Fruit fly (Drosophila melanogaster) whole organism, prepupa: ENCODE results near the gene CG11309.
A peak's percentile ranks its signal among the peaks of the same experiment; 100 is the strongest.

Experiments used
- Blimp-1 ChIP-seq: fragments of 200-800 bp; sonication (Bioruptor generic); optimal IDR thresholded peaks from 3 replicates; lab custom pipeline; 2017; ENCODE audit warnings: missing biosample characterization, missing genetic modification characterization, mild to moderate bottlenecking, moderate library complexity, missing genetic modification reagents
- CG10631 ChIP-seq: fragments of 200-800 bp; sonication (Bioruptor generic); optimal IDR thresholded peaks from 2 replicates; lab custom pipeline; 2016; ENCODE audit warnings: missing biosample characterization, missing genetic modification characterization
- CG10669 ChIP-seq: fragments of 200-800 bp; sonication (Bioruptor generic); optimal IDR thresholded peaks from 3 replicates; lab custom pipeline; 2018; ENCODE audit warnings: missing biosample characterization, mild to moderate bottlenecking, missing genetic modification characterization, moderate library complexity
- CG11294 ChIP-seq: fragments of 200-800 bp; sonication (Bioruptor generic); IDR thresholded peaks from 2 replicates; pipeline ENCODE4 v1.3.6; 2022; ENCODE audit warnings: missing biosample characterization, missing genetic modification characterization
- CG11902 ChIP-seq: fragments of 200-800 bp; sonication (Bioruptor generic); optimal IDR thresholded peaks from 3 replicates; lab custom pipeline; 2016; ENCODE audit warnings: missing biosample characterization, missing genetic modification characterization
- CG15336 ChIP-seq: fragments of 200-800 bp; sonication (Bioruptor generic); IDR thresholded peaks from 2 replicates; pipeline ENCODE4 v1.3.6; 2022; ENCODE audit warnings: missing biosample characterization, missing genetic modification characterization
- CG16779 ChIP-seq: fragments of 200-800 bp; sonication (Bioruptor generic); optimal IDR thresholded peaks from 3 replicates; lab custom pipeline; 2017; ENCODE audit warnings: missing biosample characterization, mild to moderate bottlenecking, missing genetic modification characterization
- CG3032 ChIP-seq: fragments of 200-800 bp; optimal IDR thresholded peaks from 2 replicates; lab custom pipeline; 2019; ENCODE audit warnings: missing biosample characterization, mild to moderate bottlenecking, missing genetic modification characterization, moderate library complexity
- CG31627 ChIP-seq: fragments of 200-800 bp; sonication (Bioruptor generic); optimal IDR thresholded peaks from 3 replicates; lab custom pipeline; 2016; ENCODE audit warnings: missing biosample characterization, missing genetic modification characterization
- CG32006 ChIP-seq: fragments of 200-800 bp; sonication (Bioruptor generic); optimal IDR thresholded peaks from 3 replicates; lab custom pipeline; 2017; ENCODE audit warnings: missing biosample characterization, mild to moderate bottlenecking, missing genetic modification characterization
- CG34406 ChIP-seq: fragments of 200-800 bp; sonication (Bioruptor generic); optimal IDR thresholded peaks from 3 replicates; lab custom pipeline; 2016; ENCODE audit warnings: missing biosample characterization, missing genetic modification characterization
- CG3919 ChIP-seq: fragments of 200-800 bp; sonication (Bioruptor generic); optimal IDR thresholded peaks from 3 replicates; lab custom pipeline; 2016; ENCODE audit warnings: missing biosample characterization, missing genetic modification characterization
- CG4318 ChIP-seq: fragments of 200-800 bp; sonication (Bioruptor generic); optimal IDR thresholded peaks from 3 replicates; lab custom pipeline; 2017; ENCODE audit warnings: missing biosample characterization, mild to moderate bottlenecking, missing genetic modification characterization
- CG6163 ChIP-seq: fragments of 200-800 bp; sonication (Bioruptor generic); IDR thresholded peaks from 3 replicates; pipeline ENCODE4 v1.3.6; 2022; ENCODE audit warnings: missing biosample characterization, missing genetic modification characterization
- CG6792 ChIP-seq: fragments of 200-800 bp; sonication (Bioruptor generic); optimal IDR thresholded peaks from 3 replicates; lab custom pipeline; 2016; ENCODE audit warnings: missing biosample characterization, missing genetic modification characterization
- CG6808 ChIP-seq: fragments of 200-800 bp; sonication (Bioruptor generic); optimal IDR thresholded peaks from 3 replicates; lab custom pipeline; 2017; ENCODE audit warnings: missing biosample characterization, missing genetic modification characterization, mild to moderate bottlenecking, moderate library complexity, missing genetic modification reagents
- CG7368 ChIP-seq: fragments of 200-800 bp; sonication (Bioruptor generic); optimal IDR thresholded peaks from 3 replicates; lab custom pipeline; 2016; ENCODE audit warnings: missing biosample characterization, missing genetic modification characterization
- CG8319 ChIP-seq: fragments of 200-800 bp; sonication (Bioruptor generic); optimal IDR thresholded peaks from 3 replicates; lab custom pipeline; 2016; ENCODE audit warnings: missing biosample characterization, missing genetic modification characterization
- CG8632 ChIP-seq: fragments of 200-800 bp; sonication (Bioruptor generic); optimal IDR thresholded peaks from 3 replicates; lab custom pipeline; 2016; ENCODE audit warnings: missing biosample characterization, missing genetic modification characterization
- CG9139 ChIP-seq: fragments of 200-800 bp; sonication (Bioruptor generic); optimal IDR thresholded peaks from 3 replicates; lab custom pipeline; 2017; ENCODE audit warnings: missing biosample characterization, mild to moderate bottlenecking, missing genetic modification characterization
- Eip75B ChIP-seq: fragments of 200-800 bp; sonication (Bioruptor generic); optimal IDR thresholded peaks from 3 replicates; lab custom pipeline; 2016; ENCODE audit warnings: missing biosample characterization, missing genetic modification characterization
- Eip78C ChIP-seq: fragments of 200-800 bp; sonication (Bioruptor generic); peaks from one replicate; lab custom pipeline; 2016; ENCODE audit warnings: missing biosample characterization, missing genetic modification characterization
- Eip93F ChIP-seq: fragments of 200-800 bp; sonication (Bioruptor generic); optimal IDR thresholded peaks from 2 replicates; lab custom pipeline; 2016; ENCODE audit warnings: missing biosample characterization, mild to moderate bottlenecking, missing genetic modification characterization
- Ets21C ChIP-seq: fragments of 200-800 bp; sonication (Bioruptor generic); optimal IDR thresholded peaks from 3 replicates; lab custom pipeline; 2016; ENCODE audit warnings: missing biosample characterization, missing genetic modification characterization
- Ets96B ChIP-seq: fragments of 200-800 bp; optimal IDR thresholded peaks from 2 replicates; lab custom pipeline; 2019; ENCODE audit warnings: missing biosample characterization, mild to moderate bottlenecking, missing genetic modification characterization, moderate library complexity
- Gug ChIP-seq: fragments of 200-800 bp; sonication (Bioruptor generic); IDR thresholded peaks from 2 replicates; pipeline ENCODE4 v1.3.6; 2022; ENCODE audit warnings: missing biosample characterization, missing genetic modification characterization
- Hr38 ChIP-seq: sonication (Bioruptor generic); optimal IDR thresholded peaks from 2 replicates; lab custom pipeline; 2016; ENCODE audit warnings: missing biosample characterization, missing genetic modification characterization
- Hr39 ChIP-seq: fragments of 200-800 bp; sonication (Bioruptor generic); optimal IDR thresholded peaks from 2 replicates; lab custom pipeline; 2016; ENCODE audit warnings: missing biosample characterization, missing genetic modification characterization
- Hr4 ChIP-seq: fragments of 200-800 bp; sonication (Bioruptor generic); optimal IDR thresholded peaks from 3 replicates; lab custom pipeline; 2016; ENCODE audit warnings: missing biosample characterization, missing genetic modification characterization
- Lpt ChIP-seq: fragments of 200-800 bp; sonication (Bioruptor generic); optimal IDR thresholded peaks from 3 replicates; lab custom pipeline; 2016; ENCODE audit warnings: missing biosample characterization, missing genetic modification characterization
- Smox ChIP-seq: fragments of 200-800 bp; sonication (Bioruptor generic); optimal IDR thresholded peaks from 3 replicates; lab custom pipeline; 2016; ENCODE audit warnings: missing biosample characterization, missing genetic modification characterization
- Sox102F ChIP-seq: fragments of 200-800 bp; sonication (Bioruptor generic); optimal IDR thresholded peaks from 2 replicates; lab custom pipeline; 2016; ENCODE audit warnings: missing biosample characterization, mild to moderate bottlenecking, missing genetic modification characterization
- Sox14 ChIP-seq: fragments of 200-800 bp; sonication (Bioruptor generic); optimal IDR thresholded peaks from 3 replicates; lab custom pipeline; 2016; ENCODE audit warnings: missing biosample characterization, missing genetic modification characterization
- achi ChIP-seq: fragments of 200-800 bp; sonication (Bioruptor generic); optimal IDR thresholded peaks from 3 replicates; lab custom pipeline; 2016; ENCODE audit warnings: missing biosample characterization, missing genetic modification characterization
- acj6 ChIP-seq: fragments of 200-800 bp; sonication (Bioruptor generic); optimal IDR thresholded peaks from 3 replicates; lab custom pipeline; 2016; ENCODE audit warnings: missing biosample characterization, missing genetic modification characterization
- dsx ChIP-seq: fragments of 200-800 bp; optimal IDR thresholded peaks from 3 replicates; lab custom pipeline; 2019; ENCODE audit warnings: missing biosample characterization, mild to moderate bottlenecking, missing genetic modification characterization, moderate library complexity; ENCODE audit not compliant: poor library complexity, severe bottlenecking
- eg ChIP-seq: fragments of 200-800 bp; sonication (Bioruptor generic); IDR thresholded peaks from 3 replicates; pipeline ENCODE4 v1.3.6; 2022; ENCODE audit warnings: missing biosample characterization, missing genetic modification characterization
- esn ChIP-seq: fragments of 200-800 bp; sonication (Bioruptor generic); optimal IDR thresholded peaks from 2 replicates; lab custom pipeline; 2016; ENCODE audit warnings: missing biosample characterization, mild to moderate bottlenecking, missing genetic modification characterization, moderate library complexity
- fd59A ChIP-seq: fragments of 200-800 bp; sonication (Bioruptor generic); optimal IDR thresholded peaks from 2 replicates; lab custom pipeline; 2017; ENCODE audit warnings: missing biosample characterization, mild to moderate bottlenecking, missing genetic modification characterization, missing genetic modification reagents
- fkh ChIP-seq: fragments of 200-800 bp; sonication (Bioruptor generic); optimal IDR thresholded peaks from 3 replicates; lab custom pipeline; 2017; ENCODE audit warnings: missing biosample characterization, mild to moderate bottlenecking, missing genetic modification characterization, moderate library complexity
- lz ChIP-seq: fragments of 200-800 bp; sonication (Bioruptor generic); optimal IDR thresholded peaks from 3 replicates; lab custom pipeline; 2016; ENCODE audit warnings: missing biosample characterization, missing genetic modification characterization
- net ChIP-seq: fragments of 200-800 bp; sonication (Bioruptor generic); optimal IDR thresholded peaks from 3 replicates; lab custom pipeline; 2016; ENCODE audit warnings: missing biosample characterization, missing genetic modification characterization
- pdm3 ChIP-seq: fragments of 200-800 bp; sonication (Bioruptor generic); optimal IDR thresholded peaks from 3 replicates; lab custom pipeline; 2016; ENCODE audit warnings: missing biosample characterization, missing genetic modification characterization
- salr ChIP-seq, 2 experiments: fragments of 200-800 bp; sonication (Bioruptor generic); optimal IDR thresholded peaks; 3 replicates each; lab custom pipeline; 2016 to 2018; ENCODE audit warnings: missing biosample characterization in 2 of 2, missing genetic modification characterization in 2 of 2, mild to moderate bottlenecking in 1 of 2
- spab ChIP-seq: fragments of 200-800 bp; sonication (Bioruptor generic); optimal IDR thresholded peaks from 2 replicates; lab custom pipeline; 2017; ENCODE audit warnings: missing biosample characterization, mild to moderate bottlenecking, missing genetic modification characterization, missing genetic modification reagents
- svp ChIP-seq: fragments of 200-800 bp; sonication (Bioruptor generic); peaks from one replicate; lab custom pipeline; 2016; ENCODE audit warnings: missing biosample characterization, missing genetic modification characterization
- topi ChIP-seq: fragments of 200-800 bp; sonication (Bioruptor generic); optimal IDR thresholded peaks from 3 replicates; lab custom pipeline; 2016; ENCODE audit warnings: missing biosample characterization, missing genetic modification characterization

The CG11309 gene

DNA sequence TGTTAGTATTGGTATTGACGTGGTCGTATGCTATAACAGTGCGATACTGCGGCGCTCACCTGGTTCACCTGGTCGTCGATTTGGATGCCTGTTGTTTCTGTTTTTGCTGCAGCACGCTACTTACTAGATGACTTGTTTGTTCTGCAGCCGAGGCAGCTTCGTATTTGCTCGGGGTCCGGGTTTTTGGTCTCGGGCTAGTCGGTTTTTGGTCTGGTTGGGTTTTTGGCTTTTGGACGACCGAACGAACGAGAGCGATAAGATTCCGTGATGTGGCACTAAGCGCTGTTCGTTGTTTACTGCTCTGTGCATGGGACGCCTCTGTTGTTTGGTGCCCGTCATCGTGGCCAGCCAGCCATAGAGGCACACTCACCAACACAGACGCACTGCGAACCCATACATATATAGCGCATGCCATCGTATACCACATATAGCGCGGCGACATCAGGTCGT lies 44.5 kb upstream of the CG11309 start, which contains the start of gene ebd2 (continued):
- TF ChIP-seq CG32006 (GFP tag; lab: Kevin White, UChicago) (no peak), fd59A (no peak), CG6808 (GFP tag; lab: Kevin White, UChicago) (no peak), CG10631 (GFP tag; lab: Kevin White, UChicago) (no peak), fkh (GFP tag; lab: Kevin White, UChicago) (peak; percentile 91), CG7368 (GFP tag; lab: Kevin White, UChicago) (peak; percentile 12), Ets96B (tag; lab: Kevin White, UChicago) (no peak), CG8632 (GFP tag; lab: Kevin White, UChicago) (no peak), CG8319 (no peak), Ets21C (GFP tag; lab: Kevin White, UChicago) (no peak), lz (GFP tag; lab: Kevin White, UChicago) (no peak), Eip75B (no peak), CG3032 (tag; lab: Kevin White, UChicago) (no peak), CG10669 (no peak)

DNA sequence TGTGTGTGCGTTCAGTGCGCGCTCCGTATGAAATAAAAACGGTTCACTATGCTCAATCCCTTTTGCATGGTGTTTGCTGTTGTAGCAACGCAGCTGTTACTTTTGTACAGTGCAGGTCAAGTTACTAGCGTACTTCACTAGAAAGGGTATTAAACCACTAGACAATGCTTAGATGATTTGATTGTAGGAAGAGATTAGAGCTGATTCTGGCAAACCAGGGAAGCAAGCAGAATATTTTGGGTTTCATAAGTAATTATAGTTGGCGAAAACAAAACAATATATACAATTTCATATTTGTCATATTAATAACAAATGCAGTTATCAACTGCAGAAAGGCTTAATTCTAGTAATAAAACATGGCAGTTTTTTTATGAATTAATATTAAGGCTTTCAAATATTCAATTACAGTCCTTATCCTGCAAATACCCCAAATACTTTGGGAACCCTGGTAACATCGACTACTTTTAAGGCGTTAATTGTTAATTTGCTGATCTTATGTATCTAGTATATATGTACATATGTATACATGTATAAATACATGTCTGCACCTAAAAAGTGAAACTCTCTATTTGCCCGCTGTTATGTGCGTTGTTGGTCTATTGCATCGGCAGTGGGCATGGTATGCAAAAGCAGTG lies 42.9 kb upstream of the CG11309 start:
- TF ChIP-seq Gug (GFP tag; lab: Robert Waterston, UW) = peak; percentile 48
- TF ChIP-seq CG8319 = peak; percentile 55
- no peak for TF ChIP-seq Hr38 (GFP tag; lab: Kevin White, UChicago)
- TF ChIP-seq CG34406 (GFP tag; lab: Kevin White, UChicago) = peak; percentile 44
- TF ChIP-seq Hr39 = peak; percentile 67
- no peak for TF ChIP-seq dsx (GFP tag; lab: Kevin White, UChicago)
- TF ChIP-seq Eip78C (GFP tag; lab: Kevin White, UChicago) = peak; percentile 92
- peak; percentile 83 for TF ChIP-seq Hr4 (GFP tag; lab: Kevin White, UChicago)
- TF ChIP-seq svp (GFP tag; lab: Kevin White, UChicago) = peak; percentile 82
- peak; percentile 69 for TF ChIP-seq CG10669
- peak; percentile 67 for TF ChIP-seq pdm3 (GFP tag; lab: Kevin White, UChicago)
- TF ChIP-seq net (GFP tag; lab: Kevin White, UChicago) = peak; percentile 61
- peak; percentile 40 for TF ChIP-seq Ets96B (tag; lab: Kevin White, UChicago)
- peak; percentile 65 for TF ChIP-seq fd59A
- no peak for TF ChIP-seq CG16779 (tag; lab: Kevin White, UChicago)
- peak; percentile 86 for TF ChIP-seq CG32006 (GFP tag; lab: Kevin White, UChicago)
- no peak; the same call in 2 of the 3 replicates for TF ChIP-seq eg (GFP tag; lab: Robert Waterston, UW)
- TF ChIP-seq Ets21C (GFP tag; lab: Kevin White, UChicago) = peak; percentile 5
- TF ChIP-seq CG6163 (GFP tag; lab: Robert Waterston, UW) = peak; percentile 52; the same call in 2 of the 3 replicates
- TF ChIP-seq salr (GFP tag; optimal IDR thresholded peaks at IDR 0.05; lab: Kevin White, UChicago) = peak; percentile 49 to 83
- peak; percentile 56 for TF ChIP-seq Smox (GFP tag; lab: Kevin White, UChicago)
- no peak for TF ChIP-seq CG9139 (GFP tag; lab: Kevin White, UChicago)
- TF ChIP-seq CG4318 = peak; percentile 74
- TF ChIP-seq fkh (GFP tag; lab: Kevin White, UChicago) = no peak
- peak; percentile 37 for TF ChIP-seq CG6808 (GFP tag; lab: Kevin White, UChicago)
- peak; percentile 69 for TF ChIP-seq CG3919 (GFP tag; lab: Kevin White, UChicago)
- TF ChIP-seq CG11294 = peak; percentile 43; the same call in 1 of the 2 replicates
- TF ChIP-seq Blimp-1 (GFP tag; lab: Kevin White, UChicago) = no peak
- TF ChIP-seq Sox14 (GFP tag; lab: Kevin White, UChicago) = peak; percentile 62
- peak; percentile 48 for TF ChIP-seq Sox102F (GFP tag; lab: Kevin White, UChicago)
- TF ChIP-seq spab = peak; percentile 59
- peak; percentile 75 for TF ChIP-seq acj6 (GFP tag; lab: Kevin White, UChicago)
- TF ChIP-seq Eip93F (GFP tag; lab: Kevin White, UChicago) = no peak
- peak; percentile 64 for TF ChIP-seq topi (GFP tag; lab: Kevin White, UChicago)
- TF ChIP-seq Lpt = peak; percentile 39
- TF ChIP-seq CG31627 (GFP tag; lab: Kevin White, UChicago) = peak; percentile 67
- peak; percentile 36 for TF ChIP-seq CG11902
- TF ChIP-seq CG3032 (tag; lab: Kevin White, UChicago) = peak; percentile 51
- TF ChIP-seq CG15336 (GFP tag; lab: Robert Waterston, UW) = 0 out of 2 replicates have a peak, but pooled peaks have one; percentile 11
- peak; percentile 50 for TF ChIP-seq lz (GFP tag; lab: Kevin White, UChicago)
- peak; percentile 69 for TF ChIP-seq esn (GFP tag; lab: Kevin White, UChicago)
- TF ChIP-seq CG7368 (GFP tag; lab: Kevin White, UChicago) = peak; percentile 45
- peak; percentile 53 for TF ChIP-seq achi (GFP tag; lab: Kevin White, UChicago)
- peak; percentile 46 for TF ChIP-seq CG6792 (GFP tag; lab: Kevin White, UChicago)
